Worm (Caenorhabditis elegans) whole organism, young adult: ENCODE measurements around the gene F13H10.5.

Source experiments
- B0035.1 ChIP-seq: sonication (generic microtip); optimal IDR thresholded peaks from 2 replicates; lab custom pipeline; 2016; ENCODE audit warnings: missing genetic modification characterization, mild to moderate bottlenecking, missing compliant biosample characterization, missing genotype, missing genetic modification reagents
- B0261.1 ChIP-seq: sonication (generic microtip); optimal IDR thresholded peaks from 2 replicates; lab custom pipeline; 2016; ENCODE audit warnings: mild to moderate bottlenecking, missing genetic modification characterization, moderate library complexity, missing compliant biosample characterization
- B0336.3 ChIP-seq: fragments of 200-800 bp; sonication (Bioruptor generic); IDR thresholded peaks from 2 replicates; pipeline ENCODE4 v1.3.6; 2022; ENCODE audit warnings: missing genetic modification characterization, missing compliant biosample characterization
- C06A6.2 ChIP-seq: fragments of 200-800 bp; sonication (Bioruptor generic); conservative IDR thresholded peaks from 2 replicates; pipeline ENCODE4 v1.3.6; 2022; ENCODE audit warnings: missing genetic modification characterization, missing compliant biosample characterization
- C17E4.6 ChIP-seq: fragments of 200-800 bp; sonication (Bioruptor generic); IDR thresholded peaks from 2 replicates; pipeline ENCODE4 v1.3.6; 2022; ENCODE audit warnings: missing genetic modification reagents, missing genetic modification characterization, missing compliant biosample characterization
- F33H1.4 ChIP-seq: fragments of 200-800 bp; sonication (Bioruptor generic); IDR thresholded peaks from 2 replicates; pipeline ENCODE4 v1.3.6; 2022; ENCODE audit warnings: missing genetic modification reagents, missing genetic modification characterization, missing compliant biosample characterization
- F37B4.10 ChIP-seq: fragments of 200-800 bp; sonication (Bioruptor generic); IDR thresholded peaks from 2 replicates; pipeline ENCODE4 v1.3.6; 2022; ENCODE audit warnings: missing genetic modification characterization, missing compliant biosample characterization
- F49E8.2 ChIP-seq: sonication (generic microtip); optimal IDR thresholded peaks from 3 replicates; lab custom pipeline; 2017; ENCODE audit warnings: missing genetic modification characterization, mild to moderate bottlenecking, missing compliant biosample characterization, antibody characterized with exemption, moderate library complexity; ENCODE audit not compliant: insufficient read depth
- F55B11.4 ChIP-seq: sonication (generic microtip); optimal IDR thresholded peaks from 2 replicates; lab custom pipeline; 2016; ENCODE audit warnings: missing compliant biosample characterization, missing genetic modification characterization, borderline replicate concordance; ENCODE audit not compliant: insufficient read depth
- K12H6.12 ChIP-seq: fragments of 200-800 bp; sonication (Bioruptor generic); optimal IDR thresholded peaks from 2 replicates; lab custom pipeline; 2018; ENCODE audit warnings: mild to moderate bottlenecking, missing genetic modification characterization, missing compliant biosample characterization
- T07F8.4 ChIP-seq: sonication (generic microtip); optimal IDR thresholded peaks from 2 replicates; lab custom pipeline; 2016; ENCODE audit warnings: mild to moderate bottlenecking, missing genetic modification characterization, moderate library complexity, missing compliant biosample characterization
- Y79H2A.3 ChIP-seq: fragments of 200-800 bp; sonication (Bioruptor generic); conservative IDR thresholded peaks from 2 replicates; pipeline ENCODE4 v1.3.6; 2022; ENCODE audit warnings: missing genetic modification reagents, missing genetic modification characterization, missing compliant biosample characterization
- atf-7 ChIP-seq: sonication (generic microtip); optimal IDR thresholded peaks from 2 replicates; lab custom pipeline; 2017; ENCODE audit warnings: mild to moderate bottlenecking, missing genetic modification characterization, missing compliant biosample characterization
- athp-1 ChIP-seq: sonication (generic microtip); optimal IDR thresholded peaks from 2 replicates; lab custom pipeline; 2017; ENCODE audit warnings: mild to moderate bottlenecking, missing genetic modification characterization, missing compliant biosample characterization
- attf-5 ChIP-seq: fragments of 200-800 bp; sonication (Bioruptor generic); optimal IDR thresholded peaks from 2 replicates; lab custom pipeline; 2018; ENCODE audit warnings: mild to moderate bottlenecking, missing genetic modification characterization, missing compliant biosample characterization
- attf-6 ChIP-seq: fragments of 200-800 bp; sonication (Bioruptor generic); IDR thresholded peaks from 2 replicates; pipeline ENCODE4 v1.3.6; 2022; ENCODE audit warnings: missing genetic modification reagents, missing genetic modification characterization, missing compliant biosample characterization
- bed-1 ChIP-seq: fragments of 200-800 bp; sonication (Bioruptor generic); IDR thresholded peaks from 2 replicates; pipeline ENCODE4 v1.3.6; 2022; ENCODE audit warnings: missing genetic modification reagents, missing genetic modification characterization, missing compliant biosample characterization
- bed-2 ChIP-seq: fragments of 200-800 bp; sonication (Bioruptor generic); IDR thresholded peaks from 2 replicates; pipeline ENCODE4 v1.3.6; 2022; ENCODE audit warnings: missing genetic modification reagents, missing genetic modification characterization, missing compliant biosample characterization
- ceh-100 ChIP-seq: fragments of 200-800 bp; sonication (Bioruptor generic); IDR thresholded peaks from 2 replicates; pipeline ENCODE4 v1.3.6; 2022; ENCODE audit warnings: missing genetic modification reagents, missing genetic modification characterization, missing compliant biosample characterization
- ceh-40 ChIP-seq: fragments of 200-800 bp; sonication (Bioruptor generic); IDR thresholded peaks from 2 replicates; pipeline ENCODE4 v1.3.6; 2022; ENCODE audit warnings: missing genetic modification characterization, missing compliant biosample characterization
- ceh-79 ChIP-seq: sonication (generic microtip); optimal IDR thresholded peaks from 2 replicates; lab custom pipeline; 2017; ENCODE audit warnings: mild to moderate bottlenecking, missing genetic modification characterization, missing compliant biosample characterization
- egl-18 ChIP-seq: fragments of 200-800 bp; sonication (Bioruptor generic); IDR thresholded peaks from 2 replicates; pipeline ENCODE4 v1.3.6; 2022; ENCODE audit warnings: missing genetic modification reagents, missing genetic modification characterization, missing compliant biosample characterization
- egl-44 ChIP-seq: fragments of 200-800 bp; sonication (Bioruptor generic); IDR thresholded peaks from 2 replicates; pipeline ENCODE4 v1.3.6; 2022; ENCODE audit warnings: missing genetic modification reagents, missing genetic modification characterization, missing compliant biosample characterization
- ekl-4 ChIP-seq: fragments of 200-800 bp; sonication (Bioruptor generic); IDR thresholded peaks from 2 replicates; pipeline ENCODE4 v1.3.6; 2022; ENCODE audit warnings: missing genetic modification reagents, missing genetic modification characterization, missing compliant biosample characterization
- gei-17 ChIP-seq: fragments of 200-800 bp; sonication (Bioruptor generic); optimal IDR thresholded peaks from 2 replicates; lab custom pipeline; 2018; ENCODE audit warnings: mild to moderate bottlenecking, missing genetic modification characterization, missing compliant biosample characterization
- hlh-12 ChIP-seq: sonication (generic microtip); optimal IDR thresholded peaks from 2 replicates; lab custom pipeline; 2016; ENCODE audit warnings: missing genetic modification characterization, missing compliant biosample characterization
- hlh-26 ChIP-seq: fragments of 200-800 bp; sonication (Bioruptor generic); conservative IDR thresholded peaks from 2 replicates; pipeline ENCODE4 v1.3.6; 2022; ENCODE audit warnings: missing genetic modification reagents, missing genetic modification characterization, missing compliant biosample characterization
- hmg-1.2 ChIP-seq: fragments of 200-800 bp; sonication (Bioruptor generic); IDR thresholded peaks from 2 replicates; pipeline ENCODE4 v1.3.6; 2022; ENCODE audit warnings: missing genetic modification reagents, missing genetic modification characterization, missing compliant biosample characterization
- lag-1 ChIP-seq: fragments of 200-800 bp; sonication (Bioruptor generic); IDR thresholded peaks from 2 replicates; pipeline ENCODE4 v1.3.6; 2022; ENCODE audit warnings: missing genetic modification reagents, missing genetic modification characterization, missing compliant biosample characterization
- let-526 ChIP-seq: fragments of 200-800 bp; sonication (Bioruptor generic); IDR thresholded peaks from 2 replicates; pipeline ENCODE4 v1.3.6; 2022; ENCODE audit warnings: missing genetic modification reagents, missing genetic modification characterization, missing compliant biosample characterization
- lin-35 ChIP-seq, 3 experiments: fragments of 150-350 bp in 2 of 3; sonication (generic microtip) in 1 of 3; optimal IDR thresholded peaks; 2 replicates each; lab custom pipeline; 2014 to 2018; ENCODE audit warnings: missing biosample characterization in 3 of 3, missing genetic modification characterization in 3 of 3, missing genetic modification reagents in 3 of 3
- lsy-27 ChIP-seq: sonication (generic microtip); optimal IDR thresholded peaks from 2 replicates; lab custom pipeline; 2017; ENCODE audit warnings: missing genetic modification characterization, mild to moderate bottlenecking, missing compliant biosample characterization, antibody characterized with exemption, missing genotype, borderline replicate concordance; ENCODE audit not compliant: insufficient read depth
- madf-6 ChIP-seq: fragments of 200-800 bp; sonication (Bioruptor generic); IDR thresholded peaks from 2 replicates; pipeline ENCODE4 v1.3.6; 2022; ENCODE audit warnings: missing genetic modification reagents, missing genetic modification characterization, missing compliant biosample characterization
- mcd-1 ChIP-seq: fragments of 200-800 bp; sonication (Bioruptor generic); IDR thresholded peaks from 2 replicates; pipeline ENCODE4 v1.3.6; 2022; ENCODE audit warnings: missing genetic modification reagents, missing genetic modification characterization, missing compliant biosample characterization
- mel-28 ChIP-seq: sonication (generic microtip); optimal IDR thresholded peaks from 2 replicates; lab custom pipeline; 2016; ENCODE audit warnings: borderline replicate concordance, mild to moderate bottlenecking, missing genetic modification characterization, missing compliant biosample characterization
- nfya-1 ChIP-seq: sonication (generic microtip); optimal IDR thresholded peaks from 2 replicates; lab custom pipeline; 2017; ENCODE audit warnings: antibody characterized with exemption, missing compliant biosample characterization, missing genetic modification characterization, borderline replicate concordance; ENCODE audit not compliant: insufficient read depth
- nfya-2 ChIP-seq: fragments of 200-800 bp; sonication (Bioruptor generic); IDR thresholded peaks from 2 replicates; pipeline ENCODE4 v1.3.6; 2022; ENCODE audit warnings: missing genetic modification reagents, missing genetic modification characterization, missing compliant biosample characterization
- nfyb-1 ChIP-seq: fragments of 200-800 bp; sonication (Bioruptor generic); IDR thresholded peaks from 2 replicates; pipeline ENCODE4 v1.3.6; 2022; ENCODE audit warnings: missing genetic modification reagents, missing genetic modification characterization, missing compliant biosample characterization
- nhr-120 ChIP-seq: fragments of 200-800 bp; sonication (Bioruptor generic); IDR thresholded peaks from 2 replicates; pipeline ENCODE4 v1.3.6; 2022; ENCODE audit warnings: missing genetic modification characterization, missing compliant biosample characterization
- nhr-27 ChIP-seq: fragments of 200-800 bp; sonication (Bioruptor generic); optimal IDR thresholded peaks from 2 replicates; lab custom pipeline; 2018; ENCODE audit warnings: mild to moderate bottlenecking, missing genetic modification characterization, moderate library complexity, missing compliant biosample characterization
- nhr-80 ChIP-seq: sonication (generic microtip); optimal IDR thresholded peaks from 2 replicates; lab custom pipeline; 2016; ENCODE audit warnings: missing genetic modification characterization, missing compliant biosample characterization
- pha-4 ChIP-seq: fragments of 150-350 bp; sonication (generic microtip); optimal IDR thresholded peaks from 2 replicates; lab custom pipeline; 2014; ENCODE audit warnings: missing biosample characterization, missing genetic modification reagents, missing genetic modification characterization
- rec-8 ChIP-seq, 2 experiments: sonication (generic microtip); optimal IDR thresholded peaks; 2 replicates each; lab custom pipeline; 2016; ENCODE audit warnings: mild to moderate bottlenecking in 2 of 2, missing genetic modification characterization in 2 of 2, missing genetic modification reagents in 2 of 2, missing genotype in 2 of 2, missing biosample characterization in 1 of 2, missing compliant biosample characterization in 1 of 2, moderate library complexity in 1 of 2
- sdz-38 ChIP-seq: sonication (generic microtip); optimal IDR thresholded peaks from 2 replicates; lab custom pipeline; 2016; ENCODE audit warnings: missing genotype, missing genetic modification characterization, missing compliant biosample characterization
- sptf-2 ChIP-seq: fragments of 200-800 bp; sonication (Bioruptor generic); optimal IDR thresholded peaks from 2 replicates; lab custom pipeline; 2018; ENCODE audit warnings: mild to moderate bottlenecking, missing genetic modification characterization, missing compliant biosample characterization
- tlf-1 ChIP-seq: fragments of 200-800 bp; sonication (Bioruptor generic); optimal IDR thresholded peaks from 2 replicates; lab custom pipeline; 2018; ENCODE audit warnings: mild to moderate bottlenecking, missing genetic modification characterization, missing compliant biosample characterization
- xnd-1 ChIP-seq: sonication (generic microtip); optimal IDR thresholded peaks from 2 replicates; lab custom pipeline; 2016; ENCODE audit warnings: missing genotype, missing genetic modification reagents, missing genetic modification characterization, missing compliant biosample characterization
- zim-3 ChIP-seq: sonication (generic microtip); optimal IDR thresholded peaks from 2 replicates; lab custom pipeline; 2017; ENCODE audit warnings: mild to moderate bottlenecking, missing genetic modification characterization, moderate library complexity, missing compliant biosample characterization
- ztf-3 ChIP-seq: fragments of 200-800 bp; sonication (Bioruptor generic); optimal IDR thresholded peaks from 2 replicates; lab custom pipeline; 2018; ENCODE audit warnings: mild to moderate bottlenecking, missing genetic modification characterization, missing compliant biosample characterization

The F13H10.5 gene

ce11 chrIV:11036222-11036621, 45.4 kb downstream of the F13H10.5 start, which contains the start of gene fkb-1 (continued):
- TF ChIP-seq nfya-1: no peak
- peak; percentile 46; the same call in 1 of the 2 replicates for TF ChIP-seq hmg-1.2 (GFP tag; lab: Robert Waterston, UW)
- peak in 1 of 3 experiments; percentile 50 for TF ChIP-seq lin-35 (GFP tag; optimal IDR thresholded peaks at IDR 0.05; lab: Kevin White, UChicago)
- no peak for TF ChIP-seq egl-18 (GFP tag; lab: Robert Waterston, UW)
- TF ChIP-seq ceh-40 (GFP tag; lab: Robert Waterston, UW): no peak
- TF ChIP-seq ekl-4 (GFP tag; lab: Robert Waterston, UW): no peak
- no peak for TF ChIP-seq B0261.1 (tag; lab: Kevin White, UChicago)
- TF ChIP-seq F49E8.2 (tag; lab: Kevin White, UChicago): no peak
- TF ChIP-seq rec-8 (tag; optimal IDR thresholded peaks at IDR 0.05; lab: Kevin White, UChicago): no peak
- TF ChIP-seq T07F8.4 (tag; lab: Kevin White, UChicago): no peak
- TF ChIP-seq sdz-38 (tag; lab: Kevin White, UChicago): no peak
- no peak for TF ChIP-seq B0336.3 (GFP tag; lab: Robert Waterston, UW)
- TF ChIP-seq xnd-1 (tag; lab: Kevin White, UChicago): no peak
- no peak for TF ChIP-seq F55B11.4 (tag; lab: Kevin White, UChicago)
- no peak for TF ChIP-seq nhr-120 (GFP tag; lab: Robert Waterston, UW)
- no peak for TF ChIP-seq F37B4.10
- TF ChIP-seq mcd-1 (GFP tag; lab: Robert Waterston, UW): peak; percentile 54
- TF ChIP-seq zim-3: no peak
- no peak for TF ChIP-seq C06A6.2
- TF ChIP-seq hlh-12: no peak
- no peak for TF ChIP-seq bed-2 (GFP tag; lab: Robert Waterston, UW)
- no peak for TF ChIP-seq hlh-26 (GFP tag; lab: Robert Waterston, UW)
- TF ChIP-seq sptf-2 (GFP tag; lab: Kevin White, UChicago): no peak
- TF ChIP-seq lsy-27 (tag; lab: Kevin White, UChicago): no peak
- no peak for TF ChIP-seq let-526
- no peak for TF ChIP-seq attf-5 (GFP tag; lab: Kevin White, UChicago)
- no peak for TF ChIP-seq Y79H2A.3 (GFP tag; lab: Robert Waterston, UW)
- TF ChIP-seq C17E4.6 (GFP tag; lab: Robert Waterston, UW): no peak
- TF ChIP-seq atf-7: no peak
- no peak for TF ChIP-seq bed-1 (GFP tag; lab: Robert Waterston, UW)
- no peak for TF ChIP-seq nhr-27 (tag; lab: Kevin White, UChicago)
- no peak for TF ChIP-seq tlf-1 (GFP tag; lab: Kevin White, UChicago)
- TF ChIP-seq lag-1 (GFP tag; lab: Robert Waterston, UW): no peak
- no peak for TF ChIP-seq gei-17 (GFP tag; lab: Kevin White, UChicago)
- TF ChIP-seq nfya-2 (GFP tag; lab: Robert Waterston, UW): no peak
- no peak for TF ChIP-seq madf-6 (GFP tag; lab: Robert Waterston, UW)
- TF ChIP-seq mel-28: no peak
- TF ChIP-seq B0035.1 (tag; lab: Kevin White, UChicago): no peak
- peak; percentile 48 for TF ChIP-seq nhr-80 (tag; lab: Kevin White, UChicago)
- TF ChIP-seq nfyb-1 (GFP tag; lab: Robert Waterston, UW): no peak
- no peak for TF ChIP-seq athp-1
- no peak for TF ChIP-seq egl-44 (GFP tag; lab: Robert Waterston, UW)
- no peak for TF ChIP-seq K12H6.12 (tag; lab: Kevin White, UChicago)
- TF ChIP-seq attf-6 (GFP tag; lab: Robert Waterston, UW): no peak
- TF ChIP-seq F33H1.4: no peak
- TF ChIP-seq ceh-79 (tag; lab: Kevin White, UChicago): no peak
- no peak for TF ChIP-seq pha-4 (tag; lab: Kevin White, UChicago)
- no peak for TF ChIP-seq ceh-100
- TF ChIP-seq ztf-3 (GFP tag; lab: Kevin White, UChicago): no peak
